Fruit fly (Drosophila melanogaster) whole organism, pupa: ENCODE results near the gene Alg7.

ENCODE experiments used
- CG10348 ChIP-seq: fragments of 200-800 bp; sonication (Bioruptor generic); IDR thresholded peaks from 2 replicates; pipeline ENCODE4 v1.3.6; 2022; ENCODE audit warnings: missing biosample characterization, missing genetic modification characterization
- CG12605 ChIP-seq: fragments of 200-800 bp; sonication (Bioruptor generic); IDR thresholded peaks from 2 replicates; pipeline ENCODE4 v1.3.6; 2022; ENCODE audit warnings: missing biosample characterization, missing genetic modification characterization
- CG13204 ChIP-seq: fragments of 200-800 bp; sonication (Bioruptor generic); optimal IDR thresholded peaks from 2 replicates; lab custom pipeline; 2018; ENCODE audit warnings: missing biosample characterization, mild to moderate bottlenecking, missing genetic modification characterization, moderate library complexity
- CG15710 ChIP-seq: fragments of 200-800 bp; sonication (Bioruptor generic); optimal IDR thresholded peaks from 2 replicates; lab custom pipeline; 2018; ENCODE audit warnings: missing biosample characterization, mild to moderate bottlenecking, missing genetic modification characterization, moderate library complexity
- CG17806 ChIP-seq: fragments of 200-800 bp; sonication (Bioruptor generic); optimal IDR thresholded peaks from 2 replicates; lab custom pipeline; 2018; ENCODE audit warnings: missing biosample characterization, mild to moderate bottlenecking, missing genetic modification characterization, moderate library complexity
- CG34367 ChIP-seq: fragments of 200-800 bp; sonication (Bioruptor generic); optimal IDR thresholded peaks from 2 replicates; lab custom pipeline; 2018; ENCODE audit warnings: missing biosample characterization, mild to moderate bottlenecking, missing genetic modification characterization
- CG4496 ChIP-seq: fragments of 200-800 bp; sonication (Bioruptor generic); IDR thresholded peaks from 3 replicates; pipeline ENCODE4 v1.3.6; 2022; ENCODE audit warnings: missing biosample characterization, missing genetic modification characterization
- CG8301 ChIP-seq: fragments of 200-800 bp; sonication (Bioruptor generic); optimal IDR thresholded peaks from 2 replicates; lab custom pipeline; 2018; ENCODE audit warnings: missing biosample characterization, mild to moderate bottlenecking, missing genetic modification characterization
- D1 ChIP-seq: fragments of 200-800 bp; sonication (Bioruptor generic); optimal IDR thresholded peaks from 2 replicates; lab custom pipeline; 2018; ENCODE audit warnings: missing biosample characterization, mild to moderate bottlenecking, missing genetic modification characterization, moderate library complexity
- EcR ChIP-seq: fragments of 200-800 bp; sonication (Bioruptor generic); optimal IDR thresholded peaks from 3 replicates; lab custom pipeline; 2019; ENCODE audit warnings: missing biosample characterization, missing genetic modification characterization, mild to moderate bottlenecking, moderate library complexity, missing genetic modification reagents
- Pif1B ChIP-seq: fragments of 200-800 bp; sonication (Bioruptor generic); optimal IDR thresholded peaks from 3 replicates; lab custom pipeline; 2016; ENCODE audit warnings: missing biosample characterization, missing genetic modification characterization
- Snoo ChIP-seq: fragments of 200-800 bp; sonication (Bioruptor generic); optimal IDR thresholded peaks from 3 replicates; lab custom pipeline; 2017; ENCODE audit warnings: missing biosample characterization, mild to moderate bottlenecking, missing genetic modification characterization, inconsistent platforms
- fd96Ca ChIP-seq: fragments of 200-800 bp; sonication (Bioruptor generic); IDR thresholded peaks from 3 replicates; pipeline ENCODE4 v1.3.6; 2022; ENCODE audit warnings: missing biosample characterization, missing genetic modification characterization
- gl ChIP-seq: fragments of 200-800 bp; sonication (Bioruptor generic); optimal IDR thresholded peaks from 2 replicates; lab custom pipeline; 2018; ENCODE audit warnings: missing biosample characterization, mild to moderate bottlenecking, missing genetic modification characterization

- no peak for TF ChIP-seq D1 (tag; lab: Kevin White, UChicago)
- no peak for TF ChIP-seq EcR
- TF ChIP-seq CG17806 (tag; lab: Kevin White, UChicago): no peak
- no peak for TF ChIP-seq Snoo
- no peak for TF ChIP-seq CG34367 (tag; lab: Kevin White, UChicago)
- TF ChIP-seq CG4496 (GFP tag; lab: Robert Waterston, UW): no peak; the same call in 2 of the 3 replicates
- peak; percentile 17; the same call in 1 of the 2 replicates for TF ChIP-seq CG12605 (GFP tag; lab: Robert Waterston, UW)
- TF ChIP-seq fd96Ca: no peak
- TF ChIP-seq CG15710 (tag; lab: Kevin White, UChicago): no peak
- TF ChIP-seq CG10348 (GFP tag; lab: Robert Waterston, UW): no peak
- TF ChIP-seq CG8301 (tag; lab: Kevin White, UChicago): no peak
- TF ChIP-seq CG13204: no peak
- no peak for TF ChIP-seq gl (tag; lab: Kevin White, UChicago)
- no peak for TF ChIP-seq Pif1B (GFP tag; lab: Kevin White, UChicago)
Measured at dm6 chr2L:13165802-13166347, 13.2 kb upstream of the Alg7 start, which contains the start of gene DnaJ-H.
